Worm (Caenorhabditis elegans): ENCODE data around the gene C18F10.2.

DNA sequence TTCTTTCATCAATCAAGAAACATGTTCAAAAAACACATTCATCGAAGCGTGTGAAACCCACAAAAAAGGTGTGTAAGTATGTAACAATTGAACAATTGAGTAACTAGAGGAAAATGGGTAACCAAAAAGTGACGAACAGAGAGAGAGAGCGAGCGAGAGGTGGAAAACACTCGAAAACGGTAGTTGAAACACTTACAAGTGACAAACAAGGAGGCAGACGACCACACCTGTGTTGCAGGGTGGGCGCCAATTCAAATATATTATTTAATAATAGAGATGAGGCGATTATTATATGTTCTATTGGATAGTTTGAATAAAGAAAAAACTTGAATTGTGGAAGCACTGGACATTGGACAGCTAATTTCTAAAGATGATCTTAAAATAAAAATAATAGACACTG lies 16.4 kb downstream of the C18F10.2 start:
- no peak for TF ChIP-seq pqm-1 (tag; optimal IDR thresholded peaks at IDR 0.05)
- TF ChIP-seq sdc-2 (tag; optimal IDR thresholded peaks at IDR 0.05), result no peak
- no peak for TF ChIP-seq ceh-6 (GFP tag; optimal IDR thresholded peaks at IDR 0.05)
- TF ChIP-seq tbx-7 (tag; optimal IDR thresholded peaks at IDR 0.05), result no peak
- no peak for TF ChIP-seq dve-1 (tag; optimal IDR thresholded peaks at IDR 0.05)
- TF ChIP-seq hlh-6 (tag; optimal IDR thresholded peaks at IDR 0.05), result no peak
- no peak for TF ChIP-seq tbx-2 (tag; optimal IDR thresholded peaks at IDR 0.05)
- no peak for TF ChIP-seq T23F11.4 (GFP tag; optimal IDR thresholded peaks at IDR 0.05)
- TF ChIP-seq F13H6.1 (tag; optimal IDR thresholded peaks at IDR 0.05), result no peak
- TF ChIP-seq fkh-10 (GFP tag; optimal IDR thresholded peaks at IDR 0.05), result no peak
- no peak for TF ChIP-seq ceh-9 (tag; optimal IDR thresholded peaks at IDR 0.05)
- no peak for TF ChIP-seq nhr-11 (tag; optimal IDR thresholded peaks at IDR 0.05)
- TF ChIP-seq zip-5 (tag; optimal IDR thresholded peaks at IDR 0.05), result no peak
